Worm (Caenorhabditis elegans) whole organism, late embryonic: ENCODE measurements around the gene H35B03.1.

Source experiments
- F13H6.1 ChIP-seq: sonication (generic microtip); optimal IDR thresholded peaks from 2 replicates; lab custom pipeline; 2016; ENCODE audit warnings: missing genetic modification characterization, missing compliant biosample characterization
- K02D7.2 ChIP-seq: sonication (generic microtip); optimal IDR thresholded peaks from 2 replicates; lab custom pipeline; 2017; ENCODE audit warnings: mild to moderate bottlenecking, missing genetic modification characterization, missing compliant biosample characterization
- K09A11.1 ChIP-seq: sonication (generic microtip); optimal IDR thresholded peaks from 2 replicates; lab custom pipeline; 2017; ENCODE audit warnings: antibody characterized with exemption, mild to moderate bottlenecking, missing genetic modification characterization, missing compliant biosample characterization; ENCODE audit not compliant: insufficient read depth
- ahr-1 ChIP-seq: sonication (generic microtip); optimal IDR thresholded peaks from 2 replicates; lab custom pipeline; 2016; ENCODE audit warnings: missing genetic modification characterization, missing compliant biosample characterization
- ceh-19 ChIP-seq: fragments of 200-800 bp; sonication (Bioruptor generic); optimal IDR thresholded peaks from 2 replicates; lab custom pipeline; 2018; ENCODE audit warnings: mild to moderate bottlenecking, missing genetic modification characterization, missing compliant biosample characterization
- ceh-24 ChIP-seq: sonication (generic microtip); optimal IDR thresholded peaks from 2 replicates; lab custom pipeline; 2016; ENCODE audit warnings: mild to moderate bottlenecking, missing genetic modification characterization, missing compliant biosample characterization
- ceh-45 ChIP-seq: fragments of 200-800 bp; sonication (Bioruptor generic); IDR thresholded peaks from 2 replicates; pipeline ENCODE4 v1.3.6; 2022; ENCODE audit warnings: missing genetic modification reagents, missing genetic modification characterization, missing compliant biosample characterization
- ceh-48 ChIP-seq: sonication (generic microtip); optimal IDR thresholded peaks from 2 replicates; lab custom pipeline; 2016; ENCODE audit warnings: missing genetic modification characterization, inconsistent platforms, missing compliant biosample characterization
- ceh-6 ChIP-seq: fragments of 200-800 bp; sonication (Bioruptor generic); optimal IDR thresholded peaks from 2 replicates; lab custom pipeline; 2018; ENCODE audit warnings: mild to moderate bottlenecking, missing genetic modification characterization, missing compliant biosample characterization
- che-1 ChIP-seq: sonication (generic microtip); optimal IDR thresholded peaks from 2 replicates; lab custom pipeline; 2016; ENCODE audit warnings: mild to moderate bottlenecking, missing genetic modification characterization, missing compliant biosample characterization
- dmd-4 ChIP-seq: sonication (generic microtip); optimal IDR thresholded peaks from 2 replicates; lab custom pipeline; 2016; ENCODE audit warnings: borderline replicate concordance, missing genetic modification characterization, missing compliant biosample characterization
- dve-1 ChIP-seq: sonication (generic microtip); optimal IDR thresholded peaks from 2 replicates; lab custom pipeline; 2017; ENCODE audit warnings: antibody characterized with exemption, mild to moderate bottlenecking, missing genetic modification characterization, missing compliant biosample characterization
- elt-2 ChIP-seq: sonication (generic microtip); optimal IDR thresholded peaks from 2 replicates; lab custom pipeline; 2016; ENCODE audit warnings: missing genetic modification reagents, missing genetic modification characterization, missing compliant biosample characterization
- fax-1 ChIP-seq: sonication (generic microtip); optimal IDR thresholded peaks from 2 replicates; lab custom pipeline; 2016; ENCODE audit warnings: missing genotype, missing genetic modification characterization, missing compliant biosample characterization
- fkh-10 ChIP-seq: fragments of 150-350 bp; optimal IDR thresholded peaks from 2 replicates; lab custom pipeline; 2014; ENCODE audit warnings: missing biosample characterization, missing genetic modification reagents, missing genetic modification characterization
- fkh-6 ChIP-seq: sonication (generic microtip); optimal IDR thresholded peaks from 2 replicates; lab custom pipeline; 2016; ENCODE audit warnings: missing genetic modification characterization, missing compliant biosample characterization
- gmeb-2 ChIP-seq: sonication (generic microtip); optimal IDR thresholded peaks from 2 replicates; lab custom pipeline; 2016; ENCODE audit warnings: missing genetic modification characterization, inconsistent platforms, missing compliant biosample characterization
- hlh-6 ChIP-seq: sonication (generic microtip); optimal IDR thresholded peaks from 2 replicates; lab custom pipeline; 2016; ENCODE audit warnings: missing genotype, missing genetic modification characterization, missing compliant biosample characterization
- hlh-8 ChIP-seq: sonication (generic microtip); optimal IDR thresholded peaks from 2 replicates; lab custom pipeline; 2016; ENCODE audit warnings: missing genotype, missing genetic modification characterization, missing compliant biosample characterization
- lim-6 ChIP-seq: sonication (generic microtip); optimal IDR thresholded peaks from 2 replicates; lab custom pipeline; 2016; ENCODE audit warnings: missing genetic modification characterization, missing compliant biosample characterization
- madf-2 ChIP-seq: sonication (generic microtip); optimal IDR thresholded peaks from 2 replicates; lab custom pipeline; 2017; ENCODE audit warnings: missing genetic modification characterization, missing compliant biosample characterization
- nfya-1 ChIP-seq: sonication (generic microtip); optimal IDR thresholded peaks from 2 replicates; lab custom pipeline; 2017; ENCODE audit warnings: missing genetic modification characterization, mild to moderate bottlenecking, missing compliant biosample characterization, antibody characterized with exemption, moderate library complexity
- nhr-11 ChIP-seq: fragments of 150-350 bp; optimal IDR thresholded peaks from 2 replicates; lab custom pipeline; 2014; ENCODE audit warnings: missing biosample characterization, missing genetic modification characterization
- nhr-232 ChIP-seq: sonication (generic microtip); optimal IDR thresholded peaks from 2 replicates; lab custom pipeline; 2016; ENCODE audit warnings: missing genetic modification characterization, missing compliant biosample characterization
- pag-3 ChIP-seq: sonication (generic microtip); optimal IDR thresholded peaks from 2 replicates; lab custom pipeline; 2016; ENCODE audit warnings: missing compliant biosample characterization, missing genetic modification characterization, borderline replicate concordance
- pax-1 ChIP-seq: fragments of 150-350 bp; optimal IDR thresholded peaks from 2 replicates; lab custom pipeline; 2014; ENCODE audit warnings: missing biosample characterization, missing genetic modification characterization
- pha-2 ChIP-seq: sonication (generic microtip); optimal IDR thresholded peaks from 2 replicates; lab custom pipeline; 2017; ENCODE audit warnings: mild to moderate bottlenecking, missing genetic modification characterization, missing compliant biosample characterization
- pqm-1 ChIP-seq: sonication (generic microtip); optimal IDR thresholded peaks from 2 replicates; lab custom pipeline; 2016; ENCODE audit warnings: missing genetic modification characterization, missing compliant biosample characterization
- ref-2 ChIP-seq: sonication (generic microtip); optimal IDR thresholded peaks from 2 replicates; lab custom pipeline; 2016; ENCODE audit warnings: missing genetic modification characterization, missing compliant biosample characterization
- rnt-1 ChIP-seq: sonication (generic microtip); optimal IDR thresholded peaks from 2 replicates; lab custom pipeline; 2016; ENCODE audit warnings: missing genetic modification characterization, missing compliant biosample characterization
- sox-2 ChIP-seq: fragments of 200-800 bp; sonication (Bioruptor generic); IDR thresholded peaks from 2 replicates; pipeline ENCODE4 v1.3.6; 2022; ENCODE audit warnings: missing genetic modification reagents, missing genetic modification characterization, missing compliant biosample characterization
- sox-4 ChIP-seq: sonication (generic microtip); optimal IDR thresholded peaks from 2 replicates; lab custom pipeline; 2017; ENCODE audit warnings: mild to moderate bottlenecking, missing genetic modification characterization, inconsistent platforms, missing compliant biosample characterization
- syd-9 ChIP-seq: sonication (generic microtip); optimal IDR thresholded peaks from 2 replicates; lab custom pipeline; 2016; ENCODE audit warnings: mild to moderate bottlenecking, missing genetic modification characterization, moderate library complexity, missing compliant biosample characterization
- unc-3 ChIP-seq, 2 experiments: fragments of 200-800 bp in 1 of 2; sonication (Bioruptor generic) in 1 of 2; sonication (generic microtip) in 1 of 2; conservative IDR thresholded peaks in 1 of 2; optimal IDR thresholded peaks in 1 of 2; 2 replicates each; pipeline versions ENCODE4 v1.3.6 to Lab custom; 2016 to 2022; ENCODE audit warnings: missing compliant biosample characterization in 2 of 2, missing genetic modification characterization in 2 of 2, missing genetic modification reagents in 1 of 2
- ztf-16 ChIP-seq: sonication (generic microtip); optimal IDR thresholded peaks from 2 replicates; lab custom pipeline; 2017; ENCODE audit warnings: missing genetic modification characterization, missing compliant biosample characterization

The H35B03.1 gene

ce11 chrIV:5708796-5709195, 16.6 kb upstream of the H35B03.1 start, which contains the start of gene C55C3.1:
C55C3.1 (plus strand) TSS chrIV:5709096.
- TF ChIP-seq sox-2 (GFP tag; lab: Robert Waterston, UW) (no peak), F13H6.1 (tag; lab: Kevin White, UChicago) (no peak), elt-2 (tag; lab: Kevin White, UChicago) (peak; percentile 20)
- TF ChIP-seq, all 69 proteins: peak for 1

DNA sequence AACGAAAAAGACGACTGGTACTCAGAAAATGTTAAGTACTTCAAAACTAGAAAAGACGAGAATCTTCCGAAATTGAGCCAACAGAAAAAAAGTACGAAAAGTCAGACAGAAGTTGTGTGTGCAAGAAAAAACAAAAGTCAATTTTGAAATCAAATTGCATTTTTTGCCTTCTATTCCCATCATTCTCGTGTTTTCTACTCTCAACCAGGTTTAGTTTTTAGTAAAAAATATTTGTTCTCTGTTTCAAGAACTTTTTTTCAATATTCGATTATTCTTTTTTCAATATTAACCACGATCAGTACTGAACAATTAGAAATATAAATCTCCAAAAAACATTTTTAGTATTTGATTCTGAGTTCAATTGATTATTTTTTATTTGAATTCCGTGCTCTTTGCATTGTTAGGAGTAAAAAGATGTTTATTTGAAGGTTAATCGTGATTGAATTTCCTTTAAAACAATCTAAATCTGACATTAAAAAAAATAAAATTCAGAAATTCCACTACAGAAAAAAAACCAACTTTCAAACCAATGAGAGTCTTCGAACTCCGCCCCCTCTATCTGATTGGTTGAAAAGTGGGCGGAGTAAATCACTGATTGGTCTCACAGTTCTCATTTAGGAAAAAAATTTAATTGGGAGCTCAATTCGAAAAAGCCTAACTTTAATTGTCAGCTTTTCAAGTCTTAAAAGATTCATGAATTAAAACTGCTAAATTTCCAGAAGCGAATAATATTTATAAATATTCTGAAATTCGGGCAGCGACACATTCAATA, 9.9 kb upstream of the H35B03.1 start:
- TF ChIP-seq hlh-6 (tag; lab: Kevin White, UChicago) (no peak), fax-1 (tag; lab: Kevin White, UChicago) (no peak), dmd-4 (tag; lab: Kevin White, UChicago) (no peak), nfya-1 (peak; percentile 97), ref-2 (no peak)
- TF ChIP-seq, all 69 proteins: peak for 1

- no peak for TF ChIP-seq nfya-1
- no peak for TF ChIP-seq pqm-1
- TF ChIP-seq ceh-6, result no peak
- TF ChIP-seq rnt-1 (tag; lab: Kevin White, UChicago), result no peak
- no peak for TF ChIP-seq ahr-1 (tag; lab: Kevin White, UChicago)
- TF ChIP-seq hlh-8 (tag; lab: Kevin White, UChicago), result no peak
- TF ChIP-seq F13H6.1 (tag; lab: Kevin White, UChicago), result no peak
- no peak for TF ChIP-seq lim-6 (tag; lab: Kevin White, UChicago)
- TF ChIP-seq gmeb-2 (tag; lab: Kevin White, UChicago), result no peak
- no peak for TF ChIP-seq fkh-10 (GFP tag; lab: Kevin White, UChicago)
- TF ChIP-seq fkh-6 (tag; lab: Kevin White, UChicago), result no peak
- TF ChIP-seq pax-1, result no peak
- TF ChIP-seq unc-3 (GFP tag; conservative IDR thresholded peaks at IDR 0.05; lab: Robert Waterston, UW), result no peak
- no peak for TF ChIP-seq unc-3 (tag; optimal IDR thresholded peaks at IDR 0.05; lab: Kevin White, UChicago)
- TF ChIP-seq pag-3 (tag; lab: Kevin White, UChicago), result no peak
- no peak for TF ChIP-seq K02D7.2 (tag; lab: Kevin White, UChicago)
- no peak for TF ChIP-seq ceh-19
- TF ChIP-seq dve-1 (tag; lab: Kevin White, UChicago), result no peak
Measured at ce11 chrIV:5723659-5724058, 1.7 kb upstream of the H35B03.1 start.

- no peak for TF ChIP-seq pha-2 (tag; lab: Kevin White, UChicago)
- TF ChIP-seq ceh-45 (GFP tag; lab: Robert Waterston, UW), result no peak
- no peak for TF ChIP-seq ztf-16 (tag; lab: Kevin White, UChicago)
- TF ChIP-seq K09A11.1 (tag; lab: Kevin White, UChicago), result peak; percentile 23
- TF ChIP-seq K02D7.2 (tag; lab: Kevin White, UChicago), result no peak
- no peak for TF ChIP-seq madf-2 (tag; lab: Kevin White, UChicago)
- peak; percentile 65 for TF ChIP-seq nfya-1
- no peak for TF ChIP-seq che-1 (tag; lab: Kevin White, UChicago)
- TF ChIP-seq ceh-6, result no peak
- TF ChIP-seq ceh-24, result no peak
- TF ChIP-seq, all 69 proteins: peak for 2
Measured at ce11 chrIV:5731597-5731996, 6.2 kb downstream of the H35B03.1 start, which contains the start of gene H35B03.2. H35B03.2 (minus strand) TSS chrIV:5731674.

- TF ChIP-seq syd-9 (no peak), ztf-16 (tag; lab: Kevin White, UChicago) (no peak), sox-4 (tag; lab: Kevin White, UChicago) (no peak), ceh-48 (tag; lab: Kevin White, UChicago) (no peak), nhr-11 (no peak), rnt-1 (tag; lab: Kevin White, UChicago) (no peak), nhr-232 (tag; lab: Kevin White, UChicago) (no peak), dve-1 (tag; lab: Kevin White, UChicago) (no peak)
Measured at ce11 chrIV:5734720-5735119, 9.3 kb downstream of the H35B03.1 start, which contains the start of gene cpg-18. cpg-18 (plus strand) TSS chrIV:5735020.
